Worm (Caenorhabditis elegans) whole organism, L1 larva: ENCODE data around the gene F40F8.5.

Experiments used
- Y116A8C.19 ChIP-seq: sonication (generic microtip); optimal IDR thresholded peaks from 2 replicates; lab custom pipeline; 2016; ENCODE audit warnings: missing compliant biosample characterization, missing genetic modification characterization, borderline replicate concordance
- aha-1 ChIP-seq: fragments of 150-350 bp; optimal IDR thresholded peaks from 2 replicates; lab custom pipeline; 2014; ENCODE audit warnings: missing biosample characterization, missing genetic modification characterization
- ceh-63 ChIP-seq: fragments of 200-800 bp; sonication (Bioruptor generic); optimal IDR thresholded peaks from 2 replicates; lab custom pipeline; 2018; ENCODE audit warnings: mild to moderate bottlenecking, missing genetic modification characterization, missing compliant biosample characterization
- egl-27 ChIP-seq, 2 experiments: fragments of 150-350 bp in 1 of 2; sonication (generic microtip); optimal IDR thresholded peaks; 3 replicates each; lab custom pipeline; 2017 to 2018; ENCODE audit warnings: missing biosample characterization in 2 of 2, missing genetic modification characterization in 2 of 2, missing genetic modification reagents in 2 of 2
- fkh-10 ChIP-seq: sonication (generic microtip); optimal IDR thresholded peaks from 2 replicates; lab custom pipeline; 2017; ENCODE audit warnings: missing biosample characterization, missing genetic modification reagents, missing genetic modification characterization
- lin-13 ChIP-seq: fragments of 150-350 bp; optimal IDR thresholded peaks from 2 replicates; lab custom pipeline; 2014; ENCODE audit warnings: missing biosample characterization, missing genetic modification reagents, missing genetic modification characterization
- lir-3 ChIP-seq: sonication (generic microtip); optimal IDR thresholded peaks from 2 replicates; lab custom pipeline; 2016; ENCODE audit warnings: mild to moderate bottlenecking, missing genetic modification characterization, moderate library complexity, missing compliant biosample characterization; ENCODE audit not compliant: poor library complexity
- mep-1 ChIP-seq: fragments of 150-350 bp; optimal IDR thresholded peaks from 2 replicates; lab custom pipeline; 2014; ENCODE audit warnings: missing biosample characterization, missing genetic modification characterization
- nhr-12 ChIP-seq: sonication (generic microtip); optimal IDR thresholded peaks from 2 replicates; lab custom pipeline; 2017; ENCODE audit warnings: missing biosample characterization, missing genetic modification characterization
- nhr-77 ChIP-seq: fragments of 150-350 bp; optimal IDR thresholded peaks from 2 replicates; lab custom pipeline; 2014; ENCODE audit warnings: missing biosample characterization, missing genetic modification characterization
- skn-1 ChIP-seq: fragments of 150-350 bp; optimal IDR thresholded peaks from 2 replicates; lab custom pipeline; 2014; ENCODE audit warnings: missing biosample characterization, missing genetic modification characterization
- unc-62 ChIP-seq: fragments of 150-350 bp; optimal IDR thresholded peaks from 2 replicates; lab custom pipeline; 2014; ENCODE audit warnings: missing biosample characterization, missing genetic modification reagents, missing genetic modification characterization
- ztf-11 ChIP-seq, 2 experiments: sonication (generic microtip); optimal IDR thresholded peaks; 2 replicates each; lab custom pipeline; 2016 to 2017; ENCODE audit warnings: missing genetic modification characterization in 2 of 2, missing biosample characterization in 1 of 2, missing compliant biosample characterization in 1 of 2

ce11 chrII:11129517-11129916, 5.2 kb downstream of the F40F8.5 start, which contains the start of gene F40F8.12:
- TF ChIP-seq lin-13 (GFP tag; lab: Kevin White, UChicago), result no peak
- TF ChIP-seq unc-62 (GFP tag; lab: Kevin White, UChicago), result no peak
- TF ChIP-seq aha-1, result no peak
- no peak for TF ChIP-seq mep-1 (tag; lab: Kevin White, UChicago)
- no peak for TF ChIP-seq fkh-10 (GFP tag; lab: Kevin White, UChicago)
- no peak for TF ChIP-seq lir-3 (tag; lab: Kevin White, UChicago)
- TF ChIP-seq ztf-11 (tag; optimal IDR thresholded peaks at IDR 0.05; lab: Kevin White, UChicago), result no peak
- no peak for TF ChIP-seq Y116A8C.19
- TF ChIP-seq nhr-77 (tag; lab: Kevin White, UChicago), result no peak
- no peak for TF ChIP-seq ceh-63
- no peak for TF ChIP-seq skn-1 (tag; lab: Kevin White, UChicago)
- TF ChIP-seq nhr-12 (tag; lab: Kevin White, UChicago), result no peak
- TF ChIP-seq egl-27 (tag; optimal IDR thresholded peaks at IDR 0.05; lab: Kevin White, UChicago), result no peak
